Worm (Caenorhabditis elegans): Measurements from ENCODE around the gene C52B9.8.
"Not testable (repeated sequence)": the region's sequence is repeated elsewhere in the genome, so short reads cannot be mapped to it uniquely, and the experiment has no call there.

C52B9.8 gene

ce11 chrX:4311668-4312067, at the start of gene C52B9.8:
Gene C52B9.8, minus strand, starts transcription at chrX:4311768.
- no peak for TF ChIP-seq ceh-36 (tag; optimal IDR thresholded peaks at IDR 0.05)
- TF ChIP-seq tra-4 (tag; optimal IDR thresholded peaks at IDR 0.05), result no peak

ce11 chrX:4359030-4359429, 47.5 kb upstream of the C52B9.8 start:
- TF ChIP-seq pes-1 (GFP tag; IDR thresholded peaks at IDR 0.05), result no peak

ce11 chrX:4357467-4357866, 45.9 kb upstream of the C52B9.8 start, which contains the start of gene F14H12.6:
Gene F14H12.6, minus strand, starts transcription at chrX:4357567.
- TF ChIP-seq B0310.2 (tag; optimal IDR thresholded peaks at IDR 0.05), result no peak
- TF ChIP-seq hmg-4 (GFP tag; optimal IDR thresholded peaks at IDR 0.05), result no peak
- no peak for TF ChIP-seq ama-1 (optimal IDR thresholded peaks at IDR 0.05)
- no peak for TF ChIP-seq ets-7 (tag; optimal IDR thresholded peaks at IDR 0.05)
- no peak for TF ChIP-seq tra-4 (tag; optimal IDR thresholded peaks at IDR 0.05)
- no peak for TF ChIP-seq F13C5.2 (tag; optimal IDR thresholded peaks at IDR 0.05)
- no peak for TF ChIP-seq aly-1 (tag; optimal IDR thresholded peaks at IDR 0.05)
- no peak for TF ChIP-seq tbx-11 (GFP tag; IDR thresholded peaks at IDR 0.05)
- no peak for TF ChIP-seq flt-1 (GFP tag; IDR thresholded peaks at IDR 0.05)
- no peak for TF ChIP-seq tbx-37 (GFP tag; conservative IDR thresholded peaks at IDR 0.05)
- TF ChIP-seq hnd-1 (tag; optimal IDR thresholded peaks at IDR 0.05), result no peak
- TF ChIP-seq sea-1 (GFP tag; conservative IDR thresholded peaks at IDR 0.05), result no peak
- no peak for TF ChIP-seq ceh-13 (GFP tag; optimal IDR thresholded peaks at IDR 0.05)
- no peak for TF ChIP-seq scrt-1 (GFP tag; IDR thresholded peaks at IDR 0.05)
- no peak for TF ChIP-seq hmbx-1 (tag; optimal IDR thresholded peaks at IDR 0.05)
- TF ChIP-seq pes-1 (GFP tag; IDR thresholded peaks at IDR 0.05), result no peak

- TF ChIP-seq flt-1 (GFP tag; IDR thresholded peaks at IDR 0.05) (no peak), sea-1 (GFP tag; conservative IDR thresholded peaks at IDR 0.05) (no peak), ets-7 (tag; optimal IDR thresholded peaks at IDR 0.05) (no peak), hnd-1 (tag; optimal IDR thresholded peaks at IDR 0.05) (no peak), ceh-36 (tag; optimal IDR thresholded peaks at IDR 0.05) (no peak), tbx-11 (GFP tag; IDR thresholded peaks at IDR 0.05) (no peak), aly-1 (tag; optimal IDR thresholded peaks at IDR 0.05) (no peak), scrt-1 (GFP tag; IDR thresholded peaks at IDR 0.05) (no peak), F13C5.2 (tag; optimal IDR thresholded peaks at IDR 0.05) (no peak), B0310.2 (tag; optimal IDR thresholded peaks at IDR 0.05) (no peak), tbx-37 (GFP tag; conservative IDR thresholded peaks at IDR 0.05) (no peak), pes-1 (GFP tag; IDR thresholded peaks at IDR 0.05) (no peak), ceh-13 (GFP tag; optimal IDR thresholded peaks at IDR 0.05) (no peak), hmbx-1 (tag; optimal IDR thresholded peaks at IDR 0.05) (no peak)
Observed at ce11 chrX:4353318-4353717, 41.8 kb upstream of the C52B9.8 start, which contains the start of gene col-165. Gene col-165, plus strand, starts transcription at chrX:4353618.

ce11 chrX:4350198-4350597, 38.6 kb upstream of the C52B9.8 start, which contains the start of gene F14H12.2:
Gene F14H12.2, plus strand, starts transcription at chrX:4350498.
- no peak for TF ChIP-seq aly-1 (tag; optimal IDR thresholded peaks at IDR 0.05)
- no peak for TF ChIP-seq tbx-37 (GFP tag; conservative IDR thresholded peaks at IDR 0.05)
- no peak for TF ChIP-seq hmbx-1 (tag; optimal IDR thresholded peaks at IDR 0.05)
- TF ChIP-seq tra-4 (tag; optimal IDR thresholded peaks at IDR 0.05), result no peak
- TF ChIP-seq ceh-13 (GFP tag; optimal IDR thresholded peaks at IDR 0.05), result no peak
- TF ChIP-seq scrt-1 (GFP tag; IDR thresholded peaks at IDR 0.05), result no peak
- no peak for TF ChIP-seq flt-1 (GFP tag; IDR thresholded peaks at IDR 0.05)
- TF ChIP-seq ceh-36 (tag; optimal IDR thresholded peaks at IDR 0.05), result no peak
- no peak for TF ChIP-seq hmg-4 (GFP tag; optimal IDR thresholded peaks at IDR 0.05)
- TF ChIP-seq ets-7 (tag; optimal IDR thresholded peaks at IDR 0.05), result no peak
- no peak for TF ChIP-seq B0310.2 (tag; optimal IDR thresholded peaks at IDR 0.05)
- TF ChIP-seq tbx-11 (GFP tag; IDR thresholded peaks at IDR 0.05), result no peak
- TF ChIP-seq hnd-1 (tag; optimal IDR thresholded peaks at IDR 0.05), result no peak
- TF ChIP-seq pes-1 (GFP tag; IDR thresholded peaks at IDR 0.05), result no peak
- no peak for TF ChIP-seq sea-1 (GFP tag; conservative IDR thresholded peaks at IDR 0.05)
- no peak for TF ChIP-seq F13C5.2 (tag; optimal IDR thresholded peaks at IDR 0.05)
- TF ChIP-seq ama-1 (optimal IDR thresholded peaks at IDR 0.05), result no peak

- TF ChIP-seq aly-1 (tag; optimal IDR thresholded peaks at IDR 0.05), result no peak
- TF ChIP-seq tbx-11 (GFP tag; IDR thresholded peaks at IDR 0.05), result no peak
- TF ChIP-seq B0310.2 (tag; optimal IDR thresholded peaks at IDR 0.05), result no peak
- TF ChIP-seq F13C5.2 (tag; optimal IDR thresholded peaks at IDR 0.05), result no peak
- 0 out of 2 replicates have a peak, but pooled peaks have one; percentile 40 for TF ChIP-seq scrt-1 (GFP tag; IDR thresholded peaks at IDR 0.05)
- TF ChIP-seq pes-1 (GFP tag; IDR thresholded peaks at IDR 0.05), result no peak
Observed at ce11 chrX:4343915-4344314, 32.3 kb upstream of the C52B9.8 start, which contains the start of gene F14H12.3. Gene F14H12.3, plus strand, starts transcription at chrX:4344215.

ce11 chrX:4342730-4343129, 31.2 kb upstream of the C52B9.8 start:
- no peak for TF ChIP-seq hmg-4 (GFP tag; optimal IDR thresholded peaks at IDR 0.05)
- no peak for TF ChIP-seq tbx-37 (GFP tag; conservative IDR thresholded peaks at IDR 0.05)
- no peak for TF ChIP-seq scrt-1 (GFP tag; IDR thresholded peaks at IDR 0.05)
- TF ChIP-seq tbx-11 (GFP tag; IDR thresholded peaks at IDR 0.05), result no peak
- no peak for TF ChIP-seq sea-1 (GFP tag; conservative IDR thresholded peaks at IDR 0.05)
- no peak for TF ChIP-seq flt-1 (GFP tag; IDR thresholded peaks at IDR 0.05)
- no peak for TF ChIP-seq tra-4 (tag; optimal IDR thresholded peaks at IDR 0.05)
- no peak for TF ChIP-seq hmbx-1 (tag; optimal IDR thresholded peaks at IDR 0.05)
- no peak for TF ChIP-seq ceh-13 (GFP tag; optimal IDR thresholded peaks at IDR 0.05)
- no peak for TF ChIP-seq ceh-36 (tag; optimal IDR thresholded peaks at IDR 0.05)
- TF ChIP-seq ets-7 (tag; optimal IDR thresholded peaks at IDR 0.05), result no peak
- TF ChIP-seq hnd-1 (tag; optimal IDR thresholded peaks at IDR 0.05), result no peak
- TF ChIP-seq aly-1 (tag; optimal IDR thresholded peaks at IDR 0.05), result no peak
- no peak for TF ChIP-seq ama-1 (optimal IDR thresholded peaks at IDR 0.05)
- no peak for TF ChIP-seq B0310.2 (tag; optimal IDR thresholded peaks at IDR 0.05)
- TF ChIP-seq pes-1 (GFP tag; IDR thresholded peaks at IDR 0.05), result no peak
- TF ChIP-seq F13C5.2 (tag; optimal IDR thresholded peaks at IDR 0.05), result no peak

ce11 chrX:4339332-4339731, 27.8 kb upstream of the C52B9.8 start, which contains the start of gene cst-1:
Gene cst-1, plus strand, starts transcription at chrX:4339632.
- not testable (repeated sequence) for TF ChIP-seq pes-1 (GFP tag; IDR thresholded peaks at IDR 0.05); F13C5.2 (tag; optimal IDR thresholded peaks at IDR 0.05); hmbx-1 (tag; optimal IDR thresholded peaks at IDR 0.05)

All from whole organism, early embryonic.